Fruit fly (Drosophila melanogaster) whole organism, embryonic: Measurements from ENCODE around the gene Frmd5.
A peak's percentile ranks its signal among the peaks of the same experiment; 100 is the strongest.

ENCODE experiments used
- Aef1 ChIP-seq: fragments of 200-800 bp; sonication (Bioruptor generic); IDR thresholded peaks from 3 replicates; pipeline ENCODE4 v1.3.6; 2022; ENCODE audit warnings: missing biosample characterization, missing genetic modification characterization
- Atf-2 ChIP-seq: fragments of 200-800 bp; sonication (Bioruptor generic); optimal IDR thresholded peaks from 2 replicates; lab custom pipeline; 2016; ENCODE audit warnings: missing biosample characterization, missing genetic modification characterization
- Atf3 ChIP-seq: fragments of 200-800 bp; sonication (Bioruptor generic); optimal IDR thresholded peaks from 3 replicates; lab custom pipeline; 2016; ENCODE audit warnings: missing biosample characterization, missing genetic modification characterization
- Awh ChIP-seq: fragments of 200-800 bp; sonication (Bioruptor generic); IDR thresholded peaks from 2 replicates; pipeline ENCODE4, ENCODE4 v1.3.6; 2022; ENCODE audit warnings: missing biosample characterization, missing genetic modification characterization
- BEAF-32 ChIP-seq: fragments of 200-800 bp; sonication (Bioruptor generic); optimal IDR thresholded peaks from 3 replicates; lab custom pipeline; 2017; ENCODE audit warnings: missing biosample characterization, missing genetic modification characterization, mild to moderate bottlenecking, moderate library complexity, missing genetic modification reagents
- CG12299 ChIP-seq: fragments of 200-800 bp; sonication (Bioruptor generic); optimal IDR thresholded peaks from 2 replicates; lab custom pipeline; 2018; ENCODE audit warnings: missing biosample characterization, mild to moderate bottlenecking, missing genetic modification characterization
- CG12391 ChIP-seq: fragments of 200-800 bp; sonication (Bioruptor generic); optimal IDR thresholded peaks from 3 replicates; lab custom pipeline; 2018; ENCODE audit warnings: missing biosample characterization, mild to moderate bottlenecking, missing genetic modification characterization, moderate library complexity
- CG14710 ChIP-seq: fragments of 200-800 bp; sonication (Bioruptor generic); optimal IDR thresholded peaks from 3 replicates; lab custom pipeline; 2019; ENCODE audit warnings: missing biosample characterization, mild to moderate bottlenecking, missing genetic modification characterization, moderate library complexity
- CG14965 ChIP-seq: fragments of 200-800 bp; sonication (Bioruptor generic); optimal IDR thresholded peaks from 2 replicates; lab custom pipeline; 2016; ENCODE audit warnings: missing biosample characterization, missing genetic modification characterization, borderline replicate concordance
- CG15479 ChIP-seq: fragments of 200-800 bp; sonication (Bioruptor generic); optimal IDR thresholded peaks from 3 replicates; lab custom pipeline; 2019; ENCODE audit warnings: missing biosample characterization, mild to moderate bottlenecking, missing genetic modification characterization, moderate library complexity
- CG15514 ChIP-seq: fragments of 200-800 bp; sonication (Bioruptor generic); optimal IDR thresholded peaks from 3 replicates; lab custom pipeline; 2017; ENCODE audit warnings: missing biosample characterization, missing genetic modification characterization, mild to moderate bottlenecking, moderate library complexity, missing genetic modification reagents
- CG17612 ChIP-seq: fragments of 200-800 bp; sonication (Bioruptor generic); IDR thresholded peaks from 2 replicates; pipeline ENCODE4 v1.3.6; 2022; ENCODE audit warnings: missing biosample characterization, missing genetic modification characterization
- CG2120 ChIP-seq: fragments of 200-800 bp; sonication (Bioruptor generic); optimal IDR thresholded peaks from 3 replicates; lab custom pipeline; 2016; ENCODE audit warnings: missing biosample characterization, missing genetic modification characterization
- CG2202 ChIP-seq: fragments of 200-800 bp; sonication (Bioruptor generic); optimal IDR thresholded peaks from 2 replicates; lab custom pipeline; 2018; ENCODE audit warnings: missing biosample characterization, mild to moderate bottlenecking, missing genetic modification characterization
- CG4282 ChIP-seq: fragments of 200-800 bp; sonication (Bioruptor generic); optimal IDR thresholded peaks from 2 replicates; lab custom pipeline; 2016; ENCODE audit warnings: missing biosample characterization, missing genetic modification characterization
- CG4730 ChIP-seq: fragments of 200-800 bp; sonication (Bioruptor generic); IDR thresholded peaks from 2 replicates; pipeline ENCODE4 v1.3.6; 2022; ENCODE audit warnings: missing biosample characterization, missing genetic modification characterization
- CG6689 ChIP-seq: fragments of 200-800 bp; sonication (Bioruptor generic); IDR thresholded peaks from 2 replicates; pipeline ENCODE4 v1.3.6; 2022; ENCODE audit warnings: missing biosample characterization, missing genetic modification characterization
- CG9215 ChIP-seq: fragments of 200-800 bp; sonication (Bioruptor generic); IDR thresholded peaks from 2 replicates; pipeline ENCODE4 v1.3.6; 2022; ENCODE audit warnings: missing biosample characterization, missing genetic modification characterization
- Chrac-16 ChIP-seq: fragments of 200-800 bp; sonication (Bioruptor generic); optimal IDR thresholded peaks from 3 replicates; lab custom pipeline; 2016; ENCODE audit warnings: missing biosample characterization, missing genetic modification characterization
- CoRest ChIP-seq: fragments of 200-800 bp; sonication (Bioruptor generic); optimal IDR thresholded peaks from 3 replicates; lab custom pipeline; 2018; ENCODE audit warnings: missing biosample characterization, mild to moderate bottlenecking, missing genetic modification characterization, moderate library complexity
- Drgx ChIP-seq: fragments of 200-800 bp; sonication (Bioruptor generic); IDR thresholded peaks from 2 replicates; pipeline ENCODE4 v1.3.6; 2022; ENCODE audit warnings: missing biosample characterization, missing genetic modification characterization
- GATAe ChIP-seq: fragments of 200-800 bp; sonication (Bioruptor generic); conservative IDR thresholded peaks from 2 replicates; pipeline ENCODE4 v1.3.6; 2022; ENCODE audit warnings: missing biosample characterization, missing genetic modification characterization
- HLH54F ChIP-seq: fragments of 200-800 bp; sonication (Bioruptor generic); optimal IDR thresholded peaks from 3 replicates; lab custom pipeline; 2016; ENCODE audit warnings: missing biosample characterization, missing genetic modification characterization
- Hr78 ChIP-seq, 2 experiments: fragments of 200-800 bp in 1 of 2; fragments of >200 bp in 1 of 2; sonication (Bioruptor generic) in 1 of 2; optimal IDR thresholded peaks; 2 replicates each; lab custom pipeline; 2017 to 2019; ENCODE audit warnings: missing biosample characterization in 2 of 2, missing genetic modification characterization in 2 of 2, mild to moderate bottlenecking in 1 of 2, moderate library complexity in 1 of 2
- Lpt ChIP-seq: fragments of >200 bp; optimal IDR thresholded peaks from 2 replicates; lab custom pipeline; 2018; ENCODE audit warnings: missing biosample characterization, missing genetic modification characterization
- MBD-R2 ChIP-seq: fragments of 200-800 bp; sonication (Bioruptor generic); IDR thresholded peaks from 2 replicates; pipeline ENCODE4 v1.3.6; 2022; ENCODE audit warnings: missing biosample characterization, missing genetic modification characterization
- Mrtf ChIP-seq: fragments of 200-800 bp; sonication (Bioruptor generic); IDR thresholded peaks from 3 replicates; pipeline ENCODE4 v1.3.6; 2022; ENCODE audit warnings: missing biosample characterization, missing genetic modification characterization
- Nf-YA ChIP-seq: fragments of 200-800 bp; sonication (Bioruptor generic); IDR thresholded peaks from 2 replicates; pipeline ENCODE4 v1.3.6; 2022; ENCODE audit warnings: missing biosample characterization, missing genetic modification characterization
- Nf-YB ChIP-seq: fragments of 200-800 bp; sonication (Bioruptor generic); optimal IDR thresholded peaks from 3 replicates; lab custom pipeline; 2019; ENCODE audit warnings: missing biosample characterization, mild to moderate bottlenecking, missing genetic modification characterization, moderate library complexity
- Nf-YC ChIP-seq: fragments of 200-800 bp; optimal IDR thresholded peaks from 3 replicates; lab custom pipeline; 2019; ENCODE audit warnings: missing biosample characterization, mild to moderate bottlenecking, missing genetic modification characterization, moderate library complexity
- Poxn ChIP-seq: fragments of 200-800 bp; sonication (Bioruptor generic); IDR thresholded peaks from 2 replicates; pipeline ENCODE4 v1.3.6; 2022; ENCODE audit warnings: missing biosample characterization, missing genetic modification characterization
- Sry-δ ChIP-seq: fragments of 200-800 bp; sonication (Bioruptor generic); optimal IDR thresholded peaks from 2 replicates; lab custom pipeline; 2016; ENCODE audit warnings: missing biosample characterization, missing genetic modification characterization
- Ssrp ChIP-seq: fragments of 200-800 bp; sonication (Bioruptor generic); optimal IDR thresholded peaks from 2 replicates; lab custom pipeline; 2018; ENCODE audit warnings: missing biosample characterization, mild to moderate bottlenecking, missing genetic modification characterization, moderate library complexity
- Trl ChIP-seq, 3 experiments: fragments of >200 bp in 2 of 3; fragments of 200-800 bp in 1 of 3; sonication (Bioruptor generic) in 1 of 3; optimal IDR thresholded peaks; 2 replicates in 1 of 3; 3 replicates in 2 of 3; lab custom pipeline; 2016 to 2017; ENCODE audit warnings: missing biosample characterization in 1 of 3, missing genetic modification characterization in 1 of 3
- ab ChIP-seq: fragments of 200-800 bp; sonication (Bioruptor generic); optimal IDR thresholded peaks from 2 replicates; lab custom pipeline; 2016; ENCODE audit warnings: missing biosample characterization, missing genetic modification characterization
- ap ChIP-seq: fragments of 200-800 bp; sonication (Bioruptor generic); IDR thresholded peaks from 2 replicates; pipeline ENCODE4 v1.3.6; 2022; ENCODE audit warnings: missing biosample characterization, missing genetic modification characterization
- ash1 ChIP-seq: fragments of 200-800 bp; sonication (Bioruptor generic); optimal IDR thresholded peaks from 2 replicates; lab custom pipeline; 2018; ENCODE audit warnings: missing biosample characterization, mild to moderate bottlenecking, missing genetic modification characterization
- gsb-n ChIP-seq: fragments of 200-800 bp; sonication (Bioruptor generic); optimal IDR thresholded peaks from 3 replicates; lab custom pipeline; 2018; ENCODE audit warnings: missing biosample characterization, mild to moderate bottlenecking, missing genetic modification characterization
- nmo ChIP-seq: fragments of 200-800 bp; sonication (Bioruptor generic); optimal IDR thresholded peaks from 2 replicates; lab custom pipeline; 2018; ENCODE audit warnings: missing biosample characterization, mild to moderate bottlenecking, missing genetic modification characterization, moderate library complexity
- oc ChIP-seq: fragments of 200-800 bp; sonication (Bioruptor generic); optimal IDR thresholded peaks from 2 replicates; lab custom pipeline; 2018; ENCODE audit warnings: missing biosample characterization, mild to moderate bottlenecking, missing genetic modification characterization, moderate library complexity
- phol ChIP-seq: fragments of 200-800 bp; sonication (Bioruptor generic); optimal IDR thresholded peaks from 3 replicates; lab custom pipeline; 2018; ENCODE audit warnings: missing biosample characterization, mild to moderate bottlenecking, missing genetic modification characterization, moderate library complexity
- pita ChIP-seq: fragments of 200-800 bp; sonication (Bioruptor generic); optimal IDR thresholded peaks from 2 replicates; lab custom pipeline; 2017; ENCODE audit warnings: missing biosample characterization, mild to moderate bottlenecking, missing genetic modification characterization
- pnt ChIP-seq: fragments of 200-800 bp; sonication (Bioruptor generic); optimal IDR thresholded peaks from 3 replicates; lab custom pipeline; 2016; ENCODE audit warnings: missing biosample characterization, missing genetic modification characterization
- pros ChIP-seq: fragments of 200-800 bp; sonication (Bioruptor generic); optimal IDR thresholded peaks from 3 replicates; lab custom pipeline; 2019; ENCODE audit warnings: missing biosample characterization, mild to moderate bottlenecking, missing genetic modification characterization, moderate library complexity
- scrt ChIP-seq: fragments of 200-800 bp; sonication (Bioruptor generic); optimal IDR thresholded peaks from 2 replicates; lab custom pipeline; 2018; ENCODE audit warnings: missing biosample characterization, mild to moderate bottlenecking, missing genetic modification characterization, moderate library complexity
- seq ChIP-seq: fragments of 200-800 bp; sonication (Bioruptor generic); IDR thresholded peaks from 2 replicates; pipeline ENCODE4 v1.3.6; 2022; ENCODE audit warnings: missing biosample characterization, missing genetic modification characterization
- tin ChIP-seq: fragments of 200-800 bp; sonication (Bioruptor generic); optimal IDR thresholded peaks from 3 replicates; lab custom pipeline; 2016; ENCODE audit warnings: missing biosample characterization, missing genetic modification characterization
- wor ChIP-seq: fragments of 200-800 bp; sonication (Bioruptor generic); IDR thresholded peaks from 2 replicates; pipeline ENCODE4 v1.3.6; 2022; ENCODE audit warnings: missing biosample characterization, missing genetic modification characterization

Gene Frmd5

dm6 chr2L:10351130-10351529 is 6.9 kb downstream of the Frmd5 start (continued):
- peak; percentile 38; the same call in 1 of the 2 replicates for TF ChIP-seq CG6689
- peak; percentile 12 for TF ChIP-seq gsb-n (tag; lab: Kevin White, UChicago)
- peak; percentile 61 for TF ChIP-seq Ssrp (tag; lab: Kevin White, UChicago)
- TF ChIP-seq CG4730 (GFP tag; lab: Robert Waterston, UW): 0 out of 2 replicates have a peak, but pooled peaks have one; percentile 9
- peak; percentile 2 for TF ChIP-seq pnt
- TF ChIP-seq pita: no peak
- peak; percentile 23 for TF ChIP-seq CG12391 (tag; lab: Kevin White, UChicago)
- TF ChIP-seq Atf3: no peak
- TF ChIP-seq nmo (GFP tag; lab: Kevin White, UChicago): peak; percentile 29
- TF ChIP-seq CG2120: no peak
- no peak for TF ChIP-seq Drgx
- peak; percentile 45 for TF ChIP-seq phol (tag; lab: Kevin White, UChicago)
- peak; percentile 12 for TF ChIP-seq CG2202 (tag; lab: Kevin White, UChicago)
- TF ChIP-seq CG17612 (GFP tag; lab: Robert Waterston, UW): no peak
- TF ChIP-seq, all 482 proteins: peak for 51

dm6 chr2L:10353871-10354270 is 9.6 kb downstream of the Frmd5 start, which contains the start of gene CG34367:
TSS of gene CG34367 (minus strand) at chr2L:10353905.
- TF ChIP-seq ap (GFP tag; lab: Robert Waterston, UW): no peak
- peak; percentile 86 for TF ChIP-seq pros
- peak; percentile 97 for TF ChIP-seq Nf-YC (tag; lab: Kevin White, UChicago)
- TF ChIP-seq seq (GFP tag; lab: Robert Waterston, UW): peak; percentile 67; the same call in 1 of the 2 replicates
- peak; percentile 45 to 50 for TF ChIP-seq Trl (optimal IDR thresholded peaks at IDR 0.05; lab: Kevin White, UChicago)
- TF ChIP-seq Trl (GFP tag; optimal IDR thresholded peaks at IDR 0.05; lab: Kevin White, UChicago): no peak
- peak; percentile 96 for TF ChIP-seq Nf-YB (GFP tag; lab: Kevin White, UChicago)

- TF ChIP-seq oc (tag; lab: Kevin White, UChicago) (no peak), HLH54F (GFP tag; lab: Kevin White, UChicago) (peak; percentile 34), CG4282 (GFP tag; lab: Kevin White, UChicago) (peak; percentile 2), Nf-YA (GFP tag; lab: Robert Waterston, UW) (no peak), CG14710 (tag; lab: Kevin White, UChicago) (peak; percentile 67), Sry-δ (peak; percentile 43), Awh (GFP tag; lab: Robert Waterston, UW) (no peak), MBD-R2 (GFP tag; lab: Robert Waterston, UW) (peak; percentile 95), Chrac-16 (GFP tag; lab: Kevin White, UChicago) (peak; percentile 52), CG4730 (GFP tag; lab: Robert Waterston, UW) (no peak), CG14965 (GFP tag; lab: Kevin White, UChicago) (no peak), ash1 (GFP tag; lab: Kevin White, UChicago) (no peak), CG9215 (GFP tag; lab: Robert Waterston, UW) (no peak), GATAe (GFP tag; lab: Robert Waterston, UW) (no peak), CoRest (peak; percentile 75), BEAF-32 (GFP tag; lab: Kevin White, UChicago) (peak; percentile 31), Aef1 (GFP tag; lab: Robert Waterston, UW) (peak; percentile 40; the same call in 1 of the 3 replicates), CG15514 (GFP tag; lab: Kevin White, UChicago) (peak; percentile 53), Lpt (GFP tag; lab: Kevin White, UChicago) (no peak), CG15479 (GFP tag; lab: Kevin White, UChicago) (peak; percentile 76), wor (GFP tag; lab: Robert Waterston, UW) (no peak), tin (GFP tag; lab: Kevin White, UChicago) (peak; percentile 46), CG12299 (peak; percentile 39), ab (GFP tag; lab: Kevin White, UChicago) (no peak), Hr78 (GFP tag; optimal IDR thresholded peaks at IDR 0.05; lab: Kevin White, UChicago) (no peak), Mrtf (GFP tag; lab: Robert Waterston, UW) (peak; percentile 39; the same call in 1 of the 3 replicates), Poxn (GFP tag; lab: Robert Waterston, UW) (no peak), Atf-2 (GFP tag; lab: Kevin White, UChicago) (no peak), scrt (no peak)
Measured at dm6 chr2L:10356508-10356907, 12.3 kb downstream of the Frmd5 start, which contains the start of the genes CtsL4 and ClpP. TSS of gene CtsL4 (minus strand) at chr2L:10356597. TSS of gene ClpP (plus strand) at chr2L:10356795.
